Worm (Caenorhabditis elegans): ENCODE data around the gene glb-14.

The glb-14 gene

ce11 chrV:15512856-15513756 lies 31.7 kb downstream of the glb-14 start:
- TF ChIP-seq unc-62 (GFP tag; optimal IDR thresholded peaks at IDR 0.05) = no peak

ce11 chrV:15511613-15512216 lies 33.1 kb downstream of the glb-14 start, which contains the start of gene rpl-38:
Gene rpl-38, plus strand, starts transcription at chrV:15512166.
- TF ChIP-seq unc-62 (GFP tag; optimal IDR thresholded peaks at IDR 0.05) = no peak

ce11 chrV:15505068-15505467 lies 39.7 kb downstream of the glb-14 start:
- no peak for TF ChIP-seq unc-62 (GFP tag; optimal IDR thresholded peaks at IDR 0.05)

ce11 chrV:15503603-15504002 lies 41.2 kb downstream of the glb-14 start:
- TF ChIP-seq unc-62 (GFP tag; optimal IDR thresholded peaks at IDR 0.05) = no peak

- no peak for TF ChIP-seq unc-62 (GFP tag; optimal IDR thresholded peaks at IDR 0.05)
These were observed 45.7 kb downstream of the glb-14 start for ce11 chrV:15499099-15499498.

- no peak for TF ChIP-seq unc-62 (GFP tag; optimal IDR thresholded peaks at IDR 0.05)
These were observed 46.4 kb downstream of the glb-14 start, which contains the start of gene C06B8.7 for ce11 chrV:15498434-15498833. Gene C06B8.7, plus strand, starts transcription at chrV:15498734.

- TF ChIP-seq unc-62 (GFP tag; optimal IDR thresholded peaks at IDR 0.05) = no peak
These were observed 47.1 kb downstream of the glb-14 start for ce11 chrV:15497731-15498130.

- TF ChIP-seq unc-62 (GFP tag; optimal IDR thresholded peaks at IDR 0.05) = no peak
These were observed 49.6 kb downstream of the glb-14 start, which contains the start of gene srh-219 for ce11 chrV:15495169-15495568. Gene srh-219, plus strand, starts transcription at chrV:15495469.

- no peak for TF ChIP-seq unc-62 (GFP tag; optimal IDR thresholded peaks at IDR 0.05)
These were observed 51.1 kb downstream of the glb-14 start, which contains the start of gene srh-218 for ce11 chrV:15493680-15494079. Gene srh-218, plus strand, starts transcription at chrV:15493980.
